Worm (Caenorhabditis elegans) whole organism, mixed stage, embryonic: ENCODE measurements around the gene B0507.4.

Experiments used
- ceh-43 ChIP-seq: fragments of 200-800 bp; sonication (Bioruptor generic); optimal IDR thresholded peaks from 2 replicates; lab custom pipeline; 2018; ENCODE audit warnings: mild to moderate bottlenecking, missing genetic modification characterization, moderate library complexity, missing compliant biosample characterization
- elt-1 ChIP-seq: sonication (generic microtip); optimal IDR thresholded peaks from 2 replicates; lab custom pipeline; 2017; ENCODE audit warnings: missing genetic modification characterization, mild to moderate bottlenecking, missing compliant biosample characterization, antibody characterized with exemption, moderate library complexity, borderline replicate concordance; ENCODE audit not compliant: insufficient read depth
- hlh-1 ChIP-seq: fragments of 150-350 bp; optimal IDR thresholded peaks from 2 replicates; lab custom pipeline; 2014; ENCODE audit warnings: missing biosample characterization, missing genetic modification reagents, missing genetic modification characterization
- lin-13 ChIP-seq: fragments of 150-350 bp; optimal IDR thresholded peaks from 2 replicates; lab custom pipeline; 2014; ENCODE audit warnings: missing biosample characterization, missing genetic modification characterization
- lsy-2 ChIP-seq: fragments of 150-350 bp; optimal IDR thresholded peaks from 2 replicates; lab custom pipeline; 2014; ENCODE audit warnings: missing biosample characterization, missing genetic modification characterization
- mep-1 ChIP-seq: fragments of 150-350 bp; optimal IDR thresholded peaks from 2 replicates; lab custom pipeline; 2017; ENCODE audit warnings: missing biosample characterization, missing genetic modification reagents, missing genetic modification characterization, inconsistent platforms
- snpc-4 ChIP-seq: fragments of 150-350 bp; optimal IDR thresholded peaks from 2 replicates; lab custom pipeline; 2014; ENCODE audit warnings: missing biosample characterization, missing genetic modification characterization
- unc-39 ChIP-seq: fragments of 150-350 bp; optimal IDR thresholded peaks from 2 replicates; lab custom pipeline; 2014; ENCODE audit warnings: missing biosample characterization, missing genetic modification characterization
- unc-62 ChIP-seq: fragments of 150-350 bp; optimal IDR thresholded peaks from 2 replicates; lab custom pipeline; 2014; ENCODE audit warnings: missing biosample characterization, missing genetic modification reagents, missing genetic modification characterization

ce11 chrV:8789345-8789744, 34.6 kb downstream of the B0507.4 start:
- no peak for TF ChIP-seq snpc-4 (tag; lab: Kevin White, UChicago)
- TF ChIP-seq elt-1 (tag; lab: Kevin White, UChicago): no peak
- TF ChIP-seq lsy-2 (tag; lab: Kevin White, UChicago): no peak
- TF ChIP-seq mep-1: no peak
- no peak for TF ChIP-seq hlh-1 (tag; lab: Kevin White, UChicago)
- no peak for TF ChIP-seq unc-62 (GFP tag; lab: Kevin White, UChicago)
- TF ChIP-seq lin-13 (tag; lab: Kevin White, UChicago): no peak
- no peak for TF ChIP-seq ceh-43 (GFP tag; lab: Kevin White, UChicago)
- no peak for TF ChIP-seq unc-39 (tag; lab: Kevin White, UChicago)
